Worm (Caenorhabditis elegans): ENCODE measurements around the gene F40F8.5.
A peak's percentile ranks its signal among the peaks of the same experiment; 100 is the strongest.

Gene F40F8.5

DNA sequence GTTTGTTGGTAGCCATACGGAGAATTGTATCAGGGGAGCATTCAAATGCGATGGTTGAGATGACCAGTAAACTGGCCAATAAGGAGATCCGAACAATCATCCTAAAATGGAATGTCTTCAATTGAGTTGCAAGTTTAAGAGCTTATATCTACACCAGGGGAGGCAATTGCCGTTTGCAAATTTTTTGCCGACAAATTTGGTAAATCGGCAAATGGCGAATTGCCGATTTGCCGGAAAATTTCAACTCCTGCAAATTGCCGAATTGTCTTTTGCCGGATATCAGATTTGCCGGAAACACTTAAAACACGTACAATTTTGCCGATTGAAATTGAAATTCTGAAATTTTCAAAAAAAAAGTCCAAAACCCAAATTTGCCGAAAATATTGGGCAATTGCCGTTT, at the start of gene F40F8.5:
Gene F40F8.5, minus strand, starts transcription at position 101 of the 400 bp plus-strand sequence.
- TF ChIP-seq pat-9 (tag; optimal IDR thresholded peaks at IDR 0.05) (no peak), pag-3 (tag; optimal IDR thresholded peaks at IDR 0.05; ENCODE audit: borderline replicate concordance) (no peak), ceh-24 (tag; optimal IDR thresholded peaks at IDR 0.05) (no peak)

DNA sequence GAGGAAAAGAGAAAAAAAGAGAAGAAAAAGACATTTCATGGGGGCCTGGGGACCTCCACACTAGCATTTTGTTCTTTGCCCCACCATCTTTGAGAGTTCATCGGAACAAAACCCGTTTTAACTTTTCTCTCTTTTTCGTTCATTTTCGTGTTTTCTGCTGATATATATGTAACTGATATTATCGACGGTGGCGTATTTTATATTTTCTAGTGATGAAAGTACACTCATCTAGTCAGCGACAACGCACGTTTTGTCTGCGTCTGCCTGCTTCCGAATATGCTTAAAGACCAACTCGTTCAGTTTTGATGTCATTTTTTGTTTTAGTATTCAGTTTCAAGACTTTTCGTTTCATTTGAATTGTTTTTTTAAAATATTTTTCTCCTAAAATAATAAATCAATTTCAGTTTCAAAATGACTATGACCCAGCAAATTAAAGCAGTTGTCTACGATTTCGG, 46.5 kb upstream of the F40F8.5 start, which contains the start of gene bigr-1:
Gene bigr-1, plus strand, starts transcription at position 405 of the 455 bp plus-strand sequence.
- TF ChIP-seq eyg-1 (tag; optimal IDR thresholded peaks at IDR 0.05) (no peak), elt-2 (tag; optimal IDR thresholded peaks at IDR 0.05) (no peak), pha-2 (tag; optimal IDR thresholded peaks at IDR 0.05) (no peak), sox-4 (tag; optimal IDR thresholded peaks at IDR 0.05) (no peak), C38D4.7 (GFP tag; optimal IDR thresholded peaks at IDR 0.05) (no peak), ceh-34 (tag; optimal IDR thresholded peaks at IDR 0.05) (no peak), elt-4 (tag; optimal IDR thresholded peaks at IDR 0.05) (no peak), lin-11 (tag; optimal IDR thresholded peaks at IDR 0.05) (no peak), nhr-11 (tag; optimal IDR thresholded peaks at IDR 0.05) (no peak), pax-1 (tag; optimal IDR thresholded peaks at IDR 0.05) (no peak), pat-9 (tag; optimal IDR thresholded peaks at IDR 0.05) (no peak), ttx-3 (tag; optimal IDR thresholded peaks at IDR 0.05) (no peak), ztf-16 (tag; optimal IDR thresholded peaks at IDR 0.05) (no peak), hlh-30 (tag; optimal IDR thresholded peaks at IDR 0.05; ENCODE audit: insufficient read depth) (no peak)

DNA sequence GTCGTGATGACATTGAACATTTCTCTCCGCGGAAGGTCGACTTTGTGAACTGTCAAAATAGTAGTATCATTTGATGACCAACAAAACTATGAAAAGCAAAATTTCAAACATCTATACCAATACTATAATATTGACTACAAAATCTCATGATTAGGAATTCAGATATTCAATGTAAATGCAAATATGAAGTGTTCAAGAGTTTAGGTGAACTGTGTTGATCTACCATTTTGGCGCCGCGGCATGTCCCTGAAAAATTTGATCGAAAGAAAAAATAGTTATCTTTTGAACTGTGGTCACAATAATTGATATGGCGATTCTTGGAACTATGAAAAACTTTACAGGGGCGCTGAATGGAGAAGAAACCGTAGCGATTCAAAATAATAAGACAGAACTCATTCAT, 44.0 kb upstream of the F40F8.5 start:
- TF ChIP-seq ttx-3 (tag; optimal IDR thresholded peaks at IDR 0.05) (no peak), unc-86 (tag; optimal IDR thresholded peaks at IDR 0.05) (no peak), npax-4 (tag; optimal IDR thresholded peaks at IDR 0.05) (no peak), sox-2 (GFP tag; IDR thresholded peaks at IDR 0.05) (no peak), zip-5 (tag; optimal IDR thresholded peaks at IDR 0.05) (no peak), dmd-4 (tag; optimal IDR thresholded peaks at IDR 0.05; ENCODE audit: borderline replicate concordance) (no peak), lim-6 (tag; optimal IDR thresholded peaks at IDR 0.05) (no peak), K02D7.2 (tag; optimal IDR thresholded peaks at IDR 0.05) (no peak)

DNA sequence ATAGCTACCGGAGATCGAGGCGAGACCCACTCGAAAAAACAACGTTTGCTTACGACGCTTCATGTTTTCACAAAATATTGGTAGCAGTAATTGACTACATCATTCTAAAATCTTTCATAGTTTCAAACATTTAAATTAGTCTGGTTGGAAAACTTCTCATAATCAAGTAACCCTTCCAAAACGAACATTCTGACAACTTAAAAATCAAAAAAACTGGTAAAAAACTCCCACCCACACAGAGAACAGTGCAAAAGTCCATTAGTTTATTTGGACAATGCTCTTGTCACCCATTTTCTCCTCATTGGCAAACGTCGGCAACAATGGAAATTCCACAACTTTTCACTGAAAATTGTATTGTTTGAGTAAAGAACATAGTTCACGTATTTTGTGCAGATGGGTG, 42.6 kb upstream of the F40F8.5 start, which contains the start of gene F37H8.6:
Gene F37H8.6, minus strand, starts transcription at position 101 of the 400 bp plus-strand sequence.
- no peak for TF ChIP-seq C08G9.2 (tag; optimal IDR thresholded peaks at IDR 0.05)

DNA sequence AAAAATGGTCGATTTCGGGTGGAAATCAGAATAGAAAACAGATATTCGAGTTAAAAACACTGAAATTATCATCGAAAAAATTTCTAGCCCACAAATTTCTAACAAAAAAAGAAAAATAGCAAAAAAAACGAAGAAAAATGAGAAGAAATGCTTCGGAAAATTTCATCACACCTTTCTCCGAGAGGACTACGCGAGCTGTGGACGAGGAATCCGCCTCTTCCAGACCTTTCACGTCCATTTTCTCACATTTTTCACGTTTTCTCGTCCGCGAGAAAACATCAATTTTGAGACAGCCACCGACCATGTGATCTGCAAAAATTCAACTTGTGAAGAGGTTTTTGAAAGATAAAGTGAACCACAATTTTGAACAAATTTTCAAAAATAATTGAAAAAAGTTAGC, 41.7 kb upstream of the F40F8.5 start:
- TF ChIP-seq lin-11 (tag; optimal IDR thresholded peaks at IDR 0.05), result no peak
- TF ChIP-seq tbx-2 (tag; optimal IDR thresholded peaks at IDR 0.05), result peak; percentile 17
- no peak for TF ChIP-seq elt-2 (tag; optimal IDR thresholded peaks at IDR 0.05)

DNA sequence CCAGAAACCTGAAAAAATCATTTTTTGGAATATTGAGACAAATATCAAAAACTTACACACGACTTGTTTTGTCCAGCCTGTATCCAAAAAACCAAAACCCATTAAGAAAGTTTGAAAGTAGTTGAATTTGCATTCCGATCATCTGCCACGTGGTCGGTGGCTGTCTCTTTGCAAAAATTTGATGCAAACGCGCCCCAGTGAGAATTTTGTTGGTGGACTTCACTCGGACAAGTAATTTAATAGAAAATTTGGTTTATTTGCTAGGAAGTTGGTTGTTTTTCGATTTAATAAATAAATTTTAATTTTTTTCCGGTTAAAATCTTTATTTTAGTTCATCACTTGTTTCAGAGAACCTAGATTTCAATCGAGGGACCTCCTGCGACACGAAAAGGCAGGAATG, 40.6 kb upstream of the F40F8.5 start:
- TF ChIP-seq ceh-14 (tag; optimal IDR thresholded peaks at IDR 0.05), result no peak
- TF ChIP-seq pros-1 (tag; optimal IDR thresholded peaks at IDR 0.05), result no peak
- TF ChIP-seq ama-1 (optimal IDR thresholded peaks at IDR 0.05), result no peak
- no peak for TF ChIP-seq ceh-18 (tag; optimal IDR thresholded peaks at IDR 0.05)
- TF ChIP-seq hlh-6 (tag; optimal IDR thresholded peaks at IDR 0.05), result no peak
- no peak for TF ChIP-seq ceh-48 (tag; optimal IDR thresholded peaks at IDR 0.05)

DNA sequence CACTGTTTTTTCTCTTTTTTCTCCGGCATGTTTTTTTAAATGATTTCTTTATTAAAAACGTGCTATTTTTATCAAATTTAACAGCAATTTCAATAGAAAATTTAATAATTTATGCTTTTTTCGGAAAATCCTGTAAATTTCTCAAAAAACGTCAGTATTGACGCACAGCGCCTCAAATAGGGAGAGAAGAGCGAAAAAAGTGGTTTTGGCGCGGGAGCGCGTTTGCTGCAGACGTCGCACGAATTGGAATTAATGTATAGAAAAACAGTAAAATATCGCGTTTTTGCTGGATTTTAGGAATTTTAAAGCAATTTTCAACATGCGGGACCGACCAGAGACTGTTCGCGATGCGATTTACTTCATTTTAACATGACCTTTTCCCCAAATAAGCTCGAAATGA, 34.2 kb upstream of the F40F8.5 start:
- TF ChIP-seq ceh-31 (tag; optimal IDR thresholded peaks at IDR 0.05), result peak; percentile 13

All from whole organism, late embryonic.